Fruit fly (Drosophila melanogaster) S2 (cell line): Measurements from ENCODE around the gene GlcAT-S.

Experiments used
- CG8478 ChIP-seq: fragments of >200 bp; optimal IDR thresholded peaks from 2 replicates; lab custom pipeline; 2018
- CTCF ChIP-seq, 2 experiments: fragments of >200 bp; optimal IDR thresholded peaks; 2 replicates each; lab custom pipeline; 2018

- TF ChIP-seq CG8478 (lab: Kevin White, UChicago) (no peak), CTCF (optimal IDR thresholded peaks at IDR 0.05; lab: Kevin White, UChicago) (no peak)
Measured at dm6 chr2L:9589176-9589575, 27.1 kb upstream of the GlcAT-S start, which contains the start of gene CG3841.
